Fruit fly (Drosophila melanogaster) whole organism, adult: ENCODE data around the gene alpha-Est5.
A peak's percentile ranks its signal among the peaks of the same experiment; 100 is the strongest.

Experiments
- CG12768 ChIP-seq: fragments of 200-800 bp; sonication (Bioruptor generic); optimal IDR thresholded peaks from 2 replicates; lab custom pipeline; 2017; ENCODE audit warnings: missing biosample characterization, missing genetic modification characterization, mild to moderate bottlenecking, moderate library complexity, missing genetic modification reagents
- Crg-1 ChIP-seq: fragments of 200-800 bp; sonication (Bioruptor generic); optimal IDR thresholded peaks from 2 replicates; lab custom pipeline; 2016; ENCODE audit warnings: missing biosample characterization, missing genetic modification characterization
- cic ChIP-seq: fragments of 200-800 bp; sonication (Bioruptor generic); optimal IDR thresholded peaks from 2 replicates; lab custom pipeline; 2017; ENCODE audit warnings: missing biosample characterization, mild to moderate bottlenecking, missing genetic modification characterization, moderate library complexity

- TF ChIP-seq Crg-1 (GFP tag; lab: Kevin White, UChicago) (no peak), cic (GFP tag; lab: Kevin White, UChicago) (peak; percentile 10), CG12768 (GFP tag; lab: Kevin White, UChicago) (no peak)
Measured at dm6 chr3R:7499488-7499887, 36.7 kb downstream of the alpha-Est5 start.
